Worm (Caenorhabditis elegans) whole organism, L3 larva: Measurements from ENCODE around the gene ZK1248.19.

Experiments used
- ZK546.5 ChIP-seq: sonication (generic microtip); optimal IDR thresholded peaks from 2 replicates; lab custom pipeline; 2017; ENCODE audit warnings: missing biosample characterization, missing genetic modification characterization
- hmg-11 ChIP-seq: sonication (generic microtip); optimal IDR thresholded peaks from 2 replicates; lab custom pipeline; 2016; ENCODE audit warnings: missing genetic modification characterization, missing compliant biosample characterization
- nhr-11 ChIP-seq: fragments of 150-350 bp; optimal IDR thresholded peaks from 2 replicates; lab custom pipeline; 2014; ENCODE audit warnings: missing biosample characterization, missing genetic modification characterization
- nhr-23 ChIP-seq: fragments of 150-350 bp; optimal IDR thresholded peaks from 2 replicates; lab custom pipeline; 2014; ENCODE audit warnings: missing biosample characterization, missing genetic modification reagents, missing genetic modification characterization
- nhr-237 ChIP-seq: fragments of 150-350 bp; optimal IDR thresholded peaks from 2 replicates; lab custom pipeline; 2014; ENCODE audit warnings: missing biosample characterization, missing genetic modification characterization
- unc-62 ChIP-seq: fragments of 150-350 bp; sonication (generic microtip); optimal IDR thresholded peaks from 4 replicates; lab custom pipeline; 2014; ENCODE audit warnings: missing biosample characterization, missing genetic modification reagents, missing genetic modification characterization
- ztf-11 ChIP-seq: fragments of 150-350 bp; optimal IDR thresholded peaks from 2 replicates; lab custom pipeline; 2014; ENCODE audit warnings: missing biosample characterization, missing genetic modification characterization
- ztf-4 ChIP-seq: fragments of 150-350 bp; optimal IDR thresholded peaks from 2 replicates; lab custom pipeline; 2014; ENCODE audit warnings: missing biosample characterization, missing genetic modification characterization

ce11 chrII:5816346-5816745, 22.9 kb downstream of the ZK1248.19 start, which contains the start of gene ZK1248.20:
- TF ChIP-seq nhr-23 (tag; lab: Kevin White, UChicago) (no peak), nhr-11 (no peak), nhr-237 (no peak), unc-62 (GFP tag; lab: Kevin White, UChicago) (no peak), ztf-4 (no peak), ztf-11 (tag; lab: Kevin White, UChicago) (no peak), hmg-11 (tag; lab: Kevin White, UChicago) (no peak), ZK546.5 (no peak)
